Fruit fly (Drosophila melanogaster) whole organism, prepupa: ENCODE results near the gene AstC-R2.
A peak's percentile ranks its signal among the peaks of the same experiment; 100 is the strongest.
"Not testable (repeated sequence)": the region's sequence is repeated elsewhere in the genome, so short reads cannot be mapped to it uniquely, and the experiment has no call there.

Source experiments
- Blimp-1 ChIP-seq: fragments of 200-800 bp; sonication (Bioruptor generic); optimal IDR thresholded peaks from 3 replicates; lab custom pipeline; 2017; ENCODE audit warnings: missing biosample characterization, missing genetic modification characterization, mild to moderate bottlenecking, moderate library complexity, missing genetic modification reagents
- CG10631 ChIP-seq: fragments of 200-800 bp; sonication (Bioruptor generic); optimal IDR thresholded peaks from 2 replicates; lab custom pipeline; 2016; ENCODE audit warnings: missing biosample characterization, missing genetic modification characterization
- CG11762 ChIP-seq: fragments of 200-800 bp; sonication (Bioruptor generic); optimal IDR thresholded peaks from 3 replicates; lab custom pipeline; 2016; ENCODE audit warnings: missing biosample characterization, missing genetic modification characterization; ENCODE audit not compliant: insufficient read depth
- CG15336 ChIP-seq: fragments of 200-800 bp; sonication (Bioruptor generic); IDR thresholded peaks from 2 replicates; pipeline ENCODE4 v1.3.6; 2022; ENCODE audit warnings: missing biosample characterization, missing genetic modification characterization
- CG1621 ChIP-seq: fragments of 200-800 bp; sonication (Bioruptor generic); optimal IDR thresholded peaks from 3 replicates; lab custom pipeline; 2018; ENCODE audit warnings: missing biosample characterization, mild to moderate bottlenecking, missing genetic modification characterization
- CG16779 ChIP-seq: fragments of 200-800 bp; sonication (Bioruptor generic); optimal IDR thresholded peaks from 3 replicates; lab custom pipeline; 2017; ENCODE audit warnings: missing biosample characterization, mild to moderate bottlenecking, missing genetic modification characterization
- CG3032 ChIP-seq: fragments of 200-800 bp; optimal IDR thresholded peaks from 2 replicates; lab custom pipeline; 2019; ENCODE audit warnings: missing biosample characterization, mild to moderate bottlenecking, missing genetic modification characterization, moderate library complexity
- CG3919 ChIP-seq: fragments of 200-800 bp; sonication (Bioruptor generic); optimal IDR thresholded peaks from 3 replicates; lab custom pipeline; 2016; ENCODE audit warnings: missing biosample characterization, missing genetic modification characterization
- CG4318 ChIP-seq: fragments of 200-800 bp; sonication (Bioruptor generic); optimal IDR thresholded peaks from 3 replicates; lab custom pipeline; 2017; ENCODE audit warnings: missing biosample characterization, mild to moderate bottlenecking, missing genetic modification characterization
- CG6163 ChIP-seq: fragments of 200-800 bp; sonication (Bioruptor generic); IDR thresholded peaks from 3 replicates; pipeline ENCODE4 v1.3.6; 2022; ENCODE audit warnings: missing biosample characterization, missing genetic modification characterization
- CG6792 ChIP-seq: fragments of 200-800 bp; sonication (Bioruptor generic); optimal IDR thresholded peaks from 3 replicates; lab custom pipeline; 2016; ENCODE audit warnings: missing biosample characterization, missing genetic modification characterization
- CG6854 ChIP-seq: fragments of 200-800 bp; sonication (Bioruptor generic); optimal IDR thresholded peaks from 2 replicates; lab custom pipeline; 2017; ENCODE audit warnings: missing biosample characterization, mild to moderate bottlenecking, missing genetic modification characterization
- CG7368 ChIP-seq: fragments of 200-800 bp; sonication (Bioruptor generic); optimal IDR thresholded peaks from 3 replicates; lab custom pipeline; 2016; ENCODE audit warnings: missing biosample characterization, missing genetic modification characterization
- Eip78C ChIP-seq: fragments of 200-800 bp; sonication (Bioruptor generic); peaks from one replicate; lab custom pipeline; 2016; ENCODE audit warnings: missing biosample characterization, missing genetic modification characterization
- Eip93F ChIP-seq: fragments of 200-800 bp; sonication (Bioruptor generic); optimal IDR thresholded peaks from 2 replicates; lab custom pipeline; 2016; ENCODE audit warnings: missing biosample characterization, mild to moderate bottlenecking, missing genetic modification characterization
- Ets21C ChIP-seq: fragments of 200-800 bp; sonication (Bioruptor generic); optimal IDR thresholded peaks from 3 replicates; lab custom pipeline; 2016; ENCODE audit warnings: missing biosample characterization, missing genetic modification characterization
- Ets96B ChIP-seq: fragments of 200-800 bp; optimal IDR thresholded peaks from 2 replicates; lab custom pipeline; 2019; ENCODE audit warnings: missing biosample characterization, mild to moderate bottlenecking, missing genetic modification characterization, moderate library complexity
- Gug ChIP-seq: fragments of 200-800 bp; sonication (Bioruptor generic); IDR thresholded peaks from 2 replicates; pipeline ENCODE4 v1.3.6; 2022; ENCODE audit warnings: missing biosample characterization, missing genetic modification characterization
- Hr38 ChIP-seq: sonication (Bioruptor generic); optimal IDR thresholded peaks from 2 replicates; lab custom pipeline; 2016; ENCODE audit warnings: missing biosample characterization, missing genetic modification characterization
- Lpt ChIP-seq: fragments of 200-800 bp; sonication (Bioruptor generic); optimal IDR thresholded peaks from 3 replicates; lab custom pipeline; 2016; ENCODE audit warnings: missing biosample characterization, missing genetic modification characterization
- Met ChIP-seq: fragments of 200-800 bp; sonication (Bioruptor generic); optimal IDR thresholded peaks from 3 replicates; lab custom pipeline; 2016; ENCODE audit warnings: missing biosample characterization, missing genetic modification characterization
- OdsH ChIP-seq: fragments of 200-800 bp; sonication (Bioruptor generic); optimal IDR thresholded peaks from 3 replicates; lab custom pipeline; 2016; ENCODE audit warnings: missing biosample characterization, missing genetic modification characterization
- Smox ChIP-seq: fragments of 200-800 bp; sonication (Bioruptor generic); optimal IDR thresholded peaks from 3 replicates; lab custom pipeline; 2016; ENCODE audit warnings: missing biosample characterization, missing genetic modification characterization
- Sox14 ChIP-seq: fragments of 200-800 bp; sonication (Bioruptor generic); optimal IDR thresholded peaks from 3 replicates; lab custom pipeline; 2016; ENCODE audit warnings: missing biosample characterization, missing genetic modification characterization
- acj6 ChIP-seq: fragments of 200-800 bp; sonication (Bioruptor generic); optimal IDR thresholded peaks from 3 replicates; lab custom pipeline; 2016; ENCODE audit warnings: missing biosample characterization, missing genetic modification characterization
- cyc ChIP-seq: fragments of 200-800 bp; sonication (Bioruptor generic); optimal IDR thresholded peaks from 3 replicates; lab custom pipeline; 2016; ENCODE audit warnings: missing biosample characterization, missing genetic modification characterization
- dac ChIP-seq: fragments of 200-800 bp; sonication (Bioruptor generic); optimal IDR thresholded peaks from 2 replicates; lab custom pipeline; 2017; ENCODE audit warnings: missing biosample characterization, mild to moderate bottlenecking, missing genetic modification characterization
- eg ChIP-seq: fragments of 200-800 bp; sonication (Bioruptor generic); IDR thresholded peaks from 3 replicates; pipeline ENCODE4 v1.3.6; 2022; ENCODE audit warnings: missing biosample characterization, missing genetic modification characterization
- esn ChIP-seq: fragments of 200-800 bp; sonication (Bioruptor generic); optimal IDR thresholded peaks from 2 replicates; lab custom pipeline; 2016; ENCODE audit warnings: missing biosample characterization, mild to moderate bottlenecking, missing genetic modification characterization, moderate library complexity
- fd85E ChIP-seq: fragments of 200-800 bp; sonication (Bioruptor generic); optimal IDR thresholded peaks from 3 replicates; lab custom pipeline; 2016; ENCODE audit warnings: missing biosample characterization, missing genetic modification characterization
- fkh ChIP-seq: fragments of 200-800 bp; sonication (Bioruptor generic); optimal IDR thresholded peaks from 3 replicates; lab custom pipeline; 2017; ENCODE audit warnings: missing biosample characterization, mild to moderate bottlenecking, missing genetic modification characterization, moderate library complexity
- lz ChIP-seq: fragments of 200-800 bp; sonication (Bioruptor generic); optimal IDR thresholded peaks from 3 replicates; lab custom pipeline; 2016; ENCODE audit warnings: missing biosample characterization, missing genetic modification characterization
- net ChIP-seq: fragments of 200-800 bp; sonication (Bioruptor generic); optimal IDR thresholded peaks from 3 replicates; lab custom pipeline; 2016; ENCODE audit warnings: missing biosample characterization, missing genetic modification characterization
- pdm3 ChIP-seq: fragments of 200-800 bp; sonication (Bioruptor generic); optimal IDR thresholded peaks from 3 replicates; lab custom pipeline; 2016; ENCODE audit warnings: missing biosample characterization, missing genetic modification characterization
- salr ChIP-seq, 2 experiments: fragments of 200-800 bp; sonication (Bioruptor generic); optimal IDR thresholded peaks; 3 replicates each; lab custom pipeline; 2016 to 2018; ENCODE audit warnings: missing biosample characterization in 2 of 2, missing genetic modification characterization in 2 of 2, mild to moderate bottlenecking in 1 of 2
- ss ChIP-seq, 2 experiments: fragments of 200-800 bp; sonication (Bioruptor generic); optimal IDR thresholded peaks; 2 replicates in 1 of 2; 3 replicates in 1 of 2; lab custom pipeline; 2017 to 2018; ENCODE audit warnings: mild to moderate bottlenecking in 2 of 2, missing biosample characterization in 2 of 2, missing genetic modification characterization in 2 of 2, moderate library complexity in 1 of 2
- svp ChIP-seq: fragments of 200-800 bp; sonication (Bioruptor generic); peaks from one replicate; lab custom pipeline; 2016; ENCODE audit warnings: missing biosample characterization, missing genetic modification characterization
- topi ChIP-seq: fragments of 200-800 bp; sonication (Bioruptor generic); optimal IDR thresholded peaks from 3 replicates; lab custom pipeline; 2016; ENCODE audit warnings: missing biosample characterization, missing genetic modification characterization
- vri ChIP-seq: fragments of 200-800 bp; sonication (Bioruptor generic); optimal IDR thresholded peaks from 3 replicates; lab custom pipeline; 2016; ENCODE audit warnings: missing biosample characterization, mild to moderate bottlenecking, missing genetic modification characterization

AstC-R2 gene

DNA sequence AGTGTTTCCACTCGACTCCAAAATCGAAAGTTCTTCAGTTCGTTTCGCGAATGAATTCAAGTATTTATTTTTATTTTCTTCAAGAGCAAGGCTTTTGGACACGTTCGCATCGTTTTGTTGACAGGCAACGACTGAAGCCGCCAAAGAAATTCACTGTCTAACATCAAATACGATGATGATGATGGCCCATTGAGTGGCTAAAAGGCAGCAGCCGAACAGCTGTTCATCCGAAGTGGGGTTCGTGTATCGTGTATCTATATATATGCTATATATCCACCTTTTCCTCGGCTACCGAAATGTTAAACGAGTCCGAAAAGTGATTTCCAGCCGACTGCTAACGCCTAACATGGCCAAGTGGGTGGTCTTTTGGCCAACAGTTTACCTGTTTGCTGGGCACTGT is at the start of gene AstC-R2:
TSS of gene AstC-R2 (minus strand) at position 133 of the 400 bp plus-strand sequence.
- TF ChIP-seq fd85E (GFP tag; lab: Kevin White, UChicago) (no peak), Met (GFP tag; lab: Kevin White, UChicago) (no peak), CG10631 (GFP tag; lab: Kevin White, UChicago) (no peak), salr (GFP tag; optimal IDR thresholded peaks at IDR 0.05; lab: Kevin White, UChicago) (no peak)

DNA sequence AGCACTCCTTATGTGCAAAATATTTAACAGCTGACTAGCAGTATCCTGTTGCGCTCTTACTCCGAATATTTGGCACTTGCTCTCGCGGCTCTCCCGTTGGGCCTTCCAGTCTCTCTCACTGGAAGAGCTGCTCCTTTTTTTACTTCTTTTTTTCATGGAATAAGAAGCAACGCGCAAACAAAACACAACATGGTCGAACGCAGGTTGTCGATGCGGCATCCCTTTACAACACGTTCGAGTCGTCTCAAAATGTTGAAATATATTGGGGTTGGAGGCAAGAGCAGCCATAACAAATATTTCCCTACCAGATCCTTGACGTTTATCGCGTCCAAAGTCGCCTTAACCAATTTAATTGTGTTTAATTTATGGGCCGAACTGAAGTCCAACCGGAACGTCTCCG is 37.5 kb upstream of the AstC-R2 start:
- TF ChIP-seq dac: no peak
- TF ChIP-seq CG7368 (GFP tag; lab: Kevin White, UChicago): no peak
- no peak for TF ChIP-seq Blimp-1 (GFP tag; lab: Kevin White, UChicago)
- TF ChIP-seq vri: no peak
- no peak for TF ChIP-seq CG3919
- TF ChIP-seq CG16779 (tag; lab: Kevin White, UChicago): no peak
- no peak for TF ChIP-seq Smox (GFP tag; lab: Kevin White, UChicago)
- no peak for TF ChIP-seq CG1621 (tag; lab: Kevin White, UChicago)
- TF ChIP-seq Hr38 (GFP tag; lab: Kevin White, UChicago): no peak
- no peak for TF ChIP-seq Ets21C
- no peak for TF ChIP-seq cyc (GFP tag; lab: Kevin White, UChicago)
- TF ChIP-seq CG6163: no peak
- TF ChIP-seq svp (GFP tag; lab: Kevin White, UChicago): no peak

DNA sequence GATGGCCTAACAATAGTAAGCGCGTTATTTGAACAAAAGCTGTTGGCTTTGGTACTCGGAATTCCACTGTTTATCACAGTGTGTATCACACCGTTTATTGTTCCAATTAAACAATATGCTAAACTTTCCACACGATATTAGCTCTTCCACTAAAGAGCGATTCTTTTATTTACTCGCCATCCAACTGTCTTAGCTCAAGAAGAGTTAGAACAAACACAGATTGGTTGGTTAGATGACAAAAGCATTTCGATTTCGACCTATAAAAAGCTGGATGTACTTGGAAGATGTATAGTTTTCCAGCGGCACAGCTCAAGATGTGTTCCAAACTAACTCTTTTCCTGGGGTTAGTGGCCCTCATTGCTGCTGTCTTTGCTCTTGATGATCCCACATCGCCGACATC is 24.3 kb upstream of the AstC-R2 start, which contains the start of gene CG32198:
TSS of gene CG32198 (plus strand) at position 301 of the 400 bp plus-strand sequence.
- TF ChIP-seq CG6854 (GFP tag; lab: Kevin White, UChicago): no peak
- peak; percentile 7 for TF ChIP-seq fkh (GFP tag; lab: Kevin White, UChicago)

DNA sequence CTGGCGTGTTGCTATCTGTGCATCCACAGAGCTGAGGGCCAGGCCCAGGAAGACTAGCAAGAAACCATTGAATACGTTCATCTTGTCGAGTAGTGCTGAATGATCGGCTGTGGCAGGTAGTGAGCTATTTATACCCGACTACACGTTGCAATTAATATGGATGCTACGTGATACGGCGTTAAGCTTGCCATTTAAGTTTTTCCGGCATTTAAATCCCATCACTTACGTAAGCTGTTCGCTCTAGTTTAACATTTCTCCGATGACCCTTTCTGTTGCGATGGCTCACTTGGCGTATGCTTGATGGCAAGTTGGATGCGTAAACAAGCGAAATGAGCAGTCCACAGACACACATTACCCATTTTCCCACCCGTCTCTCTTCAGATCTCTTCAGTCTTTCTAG is 30.1 kb downstream of the AstC-R2 start, which contains the start of gene Met75Ca:
TSS of gene Met75Ca (minus strand) at position 101 of the 400 bp plus-strand sequence.
- not testable (repeated sequence) for TF ChIP-seq topi, OdsH, Eip93F (GFP tag; lab: Kevin White, UChicago)

DNA sequence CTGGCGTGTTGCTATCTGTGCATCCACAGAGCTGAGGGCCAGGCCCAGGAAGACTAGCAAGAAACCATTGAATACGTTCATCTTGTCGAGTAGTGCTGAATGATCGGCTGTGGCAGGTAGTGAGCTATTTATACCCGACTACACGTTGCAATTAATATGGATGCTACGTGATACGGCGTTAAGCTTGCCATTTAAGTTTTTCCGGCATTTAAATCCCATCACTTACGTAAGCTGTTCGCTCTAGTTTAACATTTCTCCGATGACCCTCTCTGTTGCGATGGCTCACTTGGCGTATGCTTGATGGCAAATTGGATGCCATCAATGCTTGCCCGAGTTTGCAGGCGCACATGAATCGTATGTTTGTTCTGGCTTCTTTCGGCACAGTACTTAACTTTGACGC is 32.8 kb downstream of the AstC-R2 start, which contains the start of gene Met75Cb:
TSS of gene Met75Cb (minus strand) at position 101 of the 400 bp plus-strand sequence.
- not testable (repeated sequence) for TF ChIP-seq CG6854 (GFP tag; lab: Kevin White, UChicago); Ets96B; CG15336 (GFP tag; lab: Robert Waterston, UW)

DNA sequence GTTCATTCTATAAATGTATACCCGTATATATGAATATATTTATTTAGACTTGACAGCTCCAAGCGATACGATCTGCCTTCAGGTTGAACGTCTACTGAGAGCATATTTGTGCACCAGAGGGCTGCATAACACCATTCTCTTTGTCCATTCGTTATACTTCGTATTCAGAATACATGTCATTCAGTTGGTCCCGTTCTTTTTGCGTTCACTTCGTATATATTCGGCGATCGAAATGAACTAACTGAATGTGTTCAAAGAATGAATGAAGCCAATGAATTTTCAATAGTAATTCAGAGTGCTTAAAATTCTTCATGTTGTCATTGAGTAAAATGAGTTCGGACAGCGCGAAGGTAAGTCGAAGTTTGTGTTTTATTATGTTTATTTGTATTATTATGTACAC is 39.3 kb downstream of the AstC-R2 start, which contains the start of gene CG4306:
TSS of gene CG4306 (minus strand) at position 101 of the 400 bp plus-strand sequence.
- TF ChIP-seq CG11762 (no peak), ss (GFP tag; optimal IDR thresholded peaks at IDR 0.05; lab: Kevin White, UChicago) (no peak), svp (GFP tag; lab: Kevin White, UChicago) (peak; percentile 30), lz (no peak), Lpt (GFP tag; lab: Kevin White, UChicago) (no peak), Eip78C (no peak)

DNA sequence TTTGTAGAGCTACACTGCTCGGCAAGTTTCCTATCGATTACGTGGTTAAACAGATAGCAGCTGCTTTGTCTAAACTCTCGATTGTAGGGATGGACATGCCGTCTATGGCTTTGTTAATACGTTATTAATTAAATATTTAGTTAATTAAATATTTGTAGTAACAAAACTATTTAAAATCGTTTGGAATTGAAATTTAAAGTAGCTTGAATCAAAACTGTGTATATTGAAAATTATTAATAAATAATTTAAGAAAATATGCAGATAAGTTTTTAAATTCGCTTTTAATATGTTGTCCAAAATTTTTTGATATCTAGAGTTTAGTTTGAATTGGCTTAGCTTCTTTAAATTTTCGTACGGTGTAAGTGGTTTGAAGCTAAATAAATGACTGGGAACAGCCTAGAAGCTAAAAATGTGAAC is 41.4 kb downstream of the AstC-R2 start, which contains the start of gene CG32196:
TSS of gene CG32196 (minus strand) at position 38 of the 417 bp plus-strand sequence.
- TF ChIP-seq lz (no peak), Lpt (GFP tag; lab: Kevin White, UChicago) (no peak), acj6 (GFP tag; lab: Kevin White, UChicago) (peak; percentile 34), CG10631 (GFP tag; lab: Kevin White, UChicago) (peak; percentile 59), eg (GFP tag; lab: Robert Waterston, UW) (no peak; the same call in 2 of the 3 replicates), Gug (peak; percentile 42; the same call in 1 of the 2 replicates), pdm3 (peak; percentile 15), fkh (GFP tag; lab: Kevin White, UChicago) (peak; percentile 79), Sox14 (GFP tag; lab: Kevin White, UChicago) (no peak), CG4318 (GFP tag; lab: Kevin White, UChicago) (peak; percentile 41), esn (no peak), Ets96B (peak; percentile 54), Smox (GFP tag; lab: Kevin White, UChicago) (no peak), CG6792 (no peak), CG15336 (GFP tag; lab: Robert Waterston, UW) (no peak), ss (GFP tag; optimal IDR thresholded peaks at IDR 0.05; lab: Kevin White, UChicago) (no peak), CG6854 (GFP tag; lab: Kevin White, UChicago) (no peak), CG3032 (tag; lab: Kevin White, UChicago) (no peak), Met (GFP tag; lab: Kevin White, UChicago) (no peak), Ets21C (no peak), net (GFP tag; lab: Kevin White, UChicago) (no peak), dac (peak; percentile 15)
